Fruit fly (Drosophila melanogaster): ENCODE data around the gene Hsp60B.

DNA sequence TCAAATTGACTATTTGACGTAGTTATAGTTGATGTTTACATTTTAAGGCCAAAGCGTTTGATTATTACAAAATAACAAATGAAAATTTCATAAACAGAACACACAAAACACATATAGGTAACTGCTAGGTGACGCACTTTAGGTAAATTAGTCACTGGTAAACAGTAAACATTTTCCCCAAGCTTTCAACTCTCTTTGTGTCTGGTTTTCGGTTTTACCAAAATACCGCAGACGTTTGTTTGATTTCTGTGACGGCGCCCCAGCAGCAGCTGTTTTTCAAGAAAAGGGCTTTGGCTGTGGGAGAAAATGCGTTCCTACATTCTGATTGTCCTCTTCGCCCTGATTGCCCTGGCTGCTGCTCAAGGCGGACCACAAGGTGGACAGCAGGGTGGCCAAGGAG is 48.1 kb downstream of the Hsp60B start, which contains the start of gene CG13946:
- TF ChIP-seq CG14655 (GFP tag; optimal IDR thresholded peaks at IDR 0.05): no peak
- TF ChIP-seq CG4496 (GFP tag; IDR thresholded peaks at IDR 0.05): no peak
- TF ChIP-seq CG8301 (tag; optimal IDR thresholded peaks at IDR 0.05): no peak
- no peak for TF ChIP-seq CG13204 (GFP tag; optimal IDR thresholded peaks at IDR 0.05)
- no peak for TF ChIP-seq CG8159 (tag; optimal IDR thresholded peaks at IDR 0.05)
- no peak for TF ChIP-seq CG17806 (tag; optimal IDR thresholded peaks at IDR 0.05)
- TF ChIP-seq D1 (tag; optimal IDR thresholded peaks at IDR 0.05): no peak
- no peak for TF ChIP-seq CG15710 (tag; optimal IDR thresholded peaks at IDR 0.05)

All from whole organism, pupa.